Worm (Caenorhabditis elegans) whole organism, young adult: ENCODE data around the gene R01E6.5.

Experiments
- B0336.3 ChIP-seq: fragments of 200-800 bp; sonication (Bioruptor generic); IDR thresholded peaks from 2 replicates; pipeline ENCODE4 v1.3.6; 2022; ENCODE audit warnings: missing genetic modification characterization, missing compliant biosample characterization
- D2030.7 ChIP-seq: fragments of 200-800 bp; sonication (Bioruptor generic); IDR thresholded peaks from 2 replicates; pipeline ENCODE4 v1.3.6; 2022; ENCODE audit warnings: missing genetic modification reagents, missing genetic modification characterization, missing compliant biosample characterization
- F10E7.11 ChIP-seq: sonication (generic microtip); optimal IDR thresholded peaks from 2 replicates; lab custom pipeline; 2017; ENCODE audit warnings: mild to moderate bottlenecking, missing genetic modification characterization, moderate library complexity, missing compliant biosample characterization
- F33H1.4 ChIP-seq: fragments of 200-800 bp; sonication (Bioruptor generic); IDR thresholded peaks from 2 replicates; pipeline ENCODE4 v1.3.6; 2022; ENCODE audit warnings: missing genetic modification reagents, missing genetic modification characterization, missing compliant biosample characterization
- F37B4.10 ChIP-seq: fragments of 200-800 bp; sonication (Bioruptor generic); IDR thresholded peaks from 2 replicates; pipeline ENCODE4 v1.3.6; 2022; ENCODE audit warnings: missing genetic modification characterization, missing compliant biosample characterization
- F39B2.1 ChIP-seq: fragments of 200-800 bp; sonication (Bioruptor generic); IDR thresholded peaks from 2 replicates; pipeline ENCODE4 v1.3.6; 2022; ENCODE audit warnings: missing genetic modification reagents, missing genetic modification characterization, missing compliant biosample characterization
- F55B11.4 ChIP-seq: sonication (generic microtip); optimal IDR thresholded peaks from 2 replicates; lab custom pipeline; 2016; ENCODE audit warnings: missing compliant biosample characterization, missing genetic modification characterization, borderline replicate concordance; ENCODE audit not compliant: insufficient read depth
- F57C9.4 ChIP-seq: sonication (generic microtip); optimal IDR thresholded peaks from 2 replicates; lab custom pipeline; 2017; ENCODE audit warnings: mild to moderate bottlenecking, missing genetic modification characterization, missing compliant biosample characterization
- K12H6.12 ChIP-seq: fragments of 200-800 bp; sonication (Bioruptor generic); optimal IDR thresholded peaks from 2 replicates; lab custom pipeline; 2018; ENCODE audit warnings: mild to moderate bottlenecking, missing genetic modification characterization, missing compliant biosample characterization
- T26A5.8 ChIP-seq: sonication (generic microtip); optimal IDR thresholded peaks from 2 replicates; lab custom pipeline; 2016; ENCODE audit warnings: missing genetic modification characterization, missing compliant biosample characterization
- Y53F4B.3 ChIP-seq: fragments of 200-800 bp; sonication (Bioruptor generic); IDR thresholded peaks from 2 replicates; pipeline ENCODE4 v1.3.6; 2022; ENCODE audit warnings: missing genetic modification reagents, missing genetic modification characterization, missing compliant biosample characterization
- Y67H2A.10 ChIP-seq: fragments of 200-800 bp; sonication (Bioruptor generic); conservative IDR thresholded peaks from 2 replicates; pipeline ENCODE4 v1.3.6; 2022; ENCODE audit warnings: missing genetic modification reagents, missing genetic modification characterization, missing compliant biosample characterization
- Y79H2A.3 ChIP-seq: fragments of 200-800 bp; sonication (Bioruptor generic); conservative IDR thresholded peaks from 2 replicates; pipeline ENCODE4 v1.3.6; 2022; ENCODE audit warnings: missing genetic modification reagents, missing genetic modification characterization, missing compliant biosample characterization
- Y95B8A.8 ChIP-seq: fragments of 200-800 bp; sonication (Bioruptor generic); IDR thresholded peaks from 2 replicates; pipeline ENCODE4 v1.3.6; 2022; ENCODE audit warnings: missing genetic modification reagents, missing genetic modification characterization, missing compliant biosample characterization
- ZK185.1 ChIP-seq: sonication (generic microtip); optimal IDR thresholded peaks from 2 replicates; lab custom pipeline; 2016; ENCODE audit warnings: mild to moderate bottlenecking, missing genetic modification characterization, missing compliant biosample characterization; ENCODE audit not compliant: poor library complexity, severe bottlenecking
- athp-1 ChIP-seq: sonication (generic microtip); optimal IDR thresholded peaks from 2 replicates; lab custom pipeline; 2017; ENCODE audit warnings: mild to moderate bottlenecking, missing genetic modification characterization, missing compliant biosample characterization
- cebp-2 ChIP-seq: fragments of 200-800 bp; sonication (Bioruptor generic); IDR thresholded peaks from 2 replicates; pipeline ENCODE4 v1.3.6; 2022; ENCODE audit warnings: missing genetic modification characterization, missing compliant biosample characterization
- ceh-79 ChIP-seq: sonication (generic microtip); optimal IDR thresholded peaks from 2 replicates; lab custom pipeline; 2017; ENCODE audit warnings: mild to moderate bottlenecking, missing genetic modification characterization, missing compliant biosample characterization
- ceh-91 ChIP-seq: fragments of 200-800 bp; sonication (Bioruptor generic); IDR thresholded peaks from 2 replicates; pipeline ENCODE4 v1.3.6; 2022; ENCODE audit warnings: missing genetic modification reagents, missing genetic modification characterization, missing compliant biosample characterization
- chd-7 ChIP-seq: sonication (generic microtip); optimal IDR thresholded peaks from 2 replicates; lab custom pipeline; 2016; ENCODE audit warnings: mild to moderate bottlenecking, missing genetic modification characterization, moderate library complexity, missing compliant biosample characterization
- dpl-1 ChIP-seq: fragments of 150-350 bp; optimal IDR thresholded peaks from 2 replicates; lab custom pipeline; 2014; ENCODE audit warnings: missing biosample characterization, missing genetic modification reagents, missing genetic modification characterization
- egl-44 ChIP-seq: fragments of 200-800 bp; sonication (Bioruptor generic); IDR thresholded peaks from 2 replicates; pipeline ENCODE4 v1.3.6; 2022; ENCODE audit warnings: missing genetic modification reagents, missing genetic modification characterization, missing compliant biosample characterization
- fkh-3 ChIP-seq: sonication (generic microtip); optimal IDR thresholded peaks from 2 replicates; lab custom pipeline; 2016; ENCODE audit warnings: mild to moderate bottlenecking, missing genetic modification characterization, missing compliant biosample characterization
- him-1 ChIP-seq: sonication (generic microtip); optimal IDR thresholded peaks from 2 replicates; lab custom pipeline; 2016; ENCODE audit warnings: missing genotype, missing genetic modification reagents, missing genetic modification characterization, missing compliant biosample characterization
- hlh-12 ChIP-seq: sonication (generic microtip); optimal IDR thresholded peaks from 2 replicates; lab custom pipeline; 2016; ENCODE audit warnings: missing genetic modification characterization, missing compliant biosample characterization
- hmg-20 ChIP-seq: fragments of 200-800 bp; sonication (Bioruptor generic); IDR thresholded peaks from 2 replicates; pipeline ENCODE4 v1.3.6; 2022; ENCODE audit warnings: missing genetic modification reagents, missing genetic modification characterization, missing compliant biosample characterization
- hrde-1 ChIP-seq: sonication (generic microtip); optimal IDR thresholded peaks from 2 replicates; lab custom pipeline; 2016; ENCODE audit warnings: missing genetic modification characterization, mild to moderate bottlenecking, missing compliant biosample characterization, moderate library complexity, missing genotype, missing genetic modification reagents, borderline replicate concordance
- lin-40 ChIP-seq: sonication (generic microtip); optimal IDR thresholded peaks from 2 replicates; lab custom pipeline; 2016; ENCODE audit warnings: missing genetic modification characterization, mild to moderate bottlenecking, missing compliant biosample characterization, missing genotype, missing genetic modification reagents
- lin-54 ChIP-seq: fragments of 200-800 bp; sonication (Bioruptor generic); optimal IDR thresholded peaks from 2 replicates; lab custom pipeline; 2018; ENCODE audit warnings: mild to moderate bottlenecking, missing genetic modification characterization, missing compliant biosample characterization
- lir-1 ChIP-seq: fragments of 200-800 bp; sonication (Bioruptor generic); conservative IDR thresholded peaks from 2 replicates; pipeline ENCODE4 v1.3.6; 2022; ENCODE audit warnings: missing genetic modification reagents, missing genetic modification characterization, missing compliant biosample characterization
- lsl-1 ChIP-seq: fragments of 200-800 bp; sonication (Bioruptor generic); optimal IDR thresholded peaks from 2 replicates; lab custom pipeline; 2018; ENCODE audit warnings: mild to moderate bottlenecking, missing genetic modification characterization, moderate library complexity, missing compliant biosample characterization
- madf-10 ChIP-seq: sonication (generic microtip); optimal IDR thresholded peaks from 2 replicates; lab custom pipeline; 2016; ENCODE audit warnings: mild to moderate bottlenecking, missing genetic modification characterization, missing compliant biosample characterization
- madf-8 ChIP-seq: fragments of 200-800 bp; sonication (Bioruptor generic); conservative IDR thresholded peaks from 2 replicates; pipeline ENCODE4 v1.3.6; 2022; ENCODE audit warnings: missing genetic modification reagents, missing genetic modification characterization, missing compliant biosample characterization
- nhr-120 ChIP-seq: fragments of 200-800 bp; sonication (Bioruptor generic); IDR thresholded peaks from 2 replicates; pipeline ENCODE4 v1.3.6; 2022; ENCODE audit warnings: missing genetic modification characterization, missing compliant biosample characterization
- nhr-80 ChIP-seq: sonication (generic microtip); optimal IDR thresholded peaks from 2 replicates; lab custom pipeline; 2016; ENCODE audit warnings: missing genetic modification characterization, missing compliant biosample characterization
- nhr-90 ChIP-seq: sonication (generic microtip); optimal IDR thresholded peaks from 2 replicates; lab custom pipeline; 2016; ENCODE audit warnings: missing genotype, mild to moderate bottlenecking, missing genetic modification characterization, missing compliant biosample characterization
- pha-4 ChIP-seq: fragments of 150-350 bp; sonication (generic microtip); optimal IDR thresholded peaks from 2 replicates; lab custom pipeline; 2014; ENCODE audit warnings: missing biosample characterization, missing genetic modification reagents, missing genetic modification characterization
- snpc-1.1 ChIP-seq: sonication (generic microtip); optimal IDR thresholded peaks from 2 replicates; lab custom pipeline; 2017; ENCODE audit warnings: missing genetic modification characterization, mild to moderate bottlenecking, missing compliant biosample characterization, antibody characterized with exemption, moderate library complexity, missing genotype, missing genetic modification reagents; ENCODE audit not compliant: insufficient read depth
- snpc-1.3 ChIP-seq: sonication (generic microtip); optimal IDR thresholded peaks from 2 replicates; lab custom pipeline; 2017; ENCODE audit warnings: missing genetic modification characterization, mild to moderate bottlenecking, missing compliant biosample characterization, antibody characterized with exemption, moderate library complexity, missing genotype, missing genetic modification reagents; ENCODE audit not compliant: insufficient read depth
- somi-1 ChIP-seq: fragments of 200-800 bp; sonication (Bioruptor generic); optimal IDR thresholded peaks from 2 replicates; lab custom pipeline; 2018; ENCODE audit warnings: mild to moderate bottlenecking, missing genetic modification characterization, missing compliant biosample characterization
- sptf-2 ChIP-seq: fragments of 200-800 bp; sonication (Bioruptor generic); optimal IDR thresholded peaks from 2 replicates; lab custom pipeline; 2018; ENCODE audit warnings: mild to moderate bottlenecking, missing genetic modification characterization, missing compliant biosample characterization
- tlf-1 ChIP-seq: fragments of 200-800 bp; sonication (Bioruptor generic); optimal IDR thresholded peaks from 2 replicates; lab custom pipeline; 2018; ENCODE audit warnings: mild to moderate bottlenecking, missing genetic modification characterization, missing compliant biosample characterization
- unc-62 ChIP-seq: fragments of 150-350 bp; optimal IDR thresholded peaks from 2 replicates; lab custom pipeline; 2014; ENCODE audit warnings: missing biosample characterization, missing genetic modification reagents, missing genetic modification characterization
- xnd-1 ChIP-seq: sonication (generic microtip); optimal IDR thresholded peaks from 2 replicates; lab custom pipeline; 2016; ENCODE audit warnings: missing genotype, missing genetic modification reagents, missing genetic modification characterization, missing compliant biosample characterization
- ztf-25 ChIP-seq: fragments of 200-800 bp; sonication (Bioruptor generic); IDR thresholded peaks from 2 replicates; pipeline ENCODE4 v1.3.6; 2022; ENCODE audit warnings: missing genetic modification reagents, missing genetic modification characterization, missing compliant biosample characterization
- ztf-26 ChIP-seq: sonication (generic microtip); optimal IDR thresholded peaks from 2 replicates; lab custom pipeline; 2017; ENCODE audit warnings: missing genetic modification characterization, missing compliant biosample characterization
- ztf-3 ChIP-seq: fragments of 200-800 bp; sonication (Bioruptor generic); optimal IDR thresholded peaks from 2 replicates; lab custom pipeline; 2018; ENCODE audit warnings: mild to moderate bottlenecking, missing genetic modification characterization, missing compliant biosample characterization

Gene R01E6.5

DNA sequence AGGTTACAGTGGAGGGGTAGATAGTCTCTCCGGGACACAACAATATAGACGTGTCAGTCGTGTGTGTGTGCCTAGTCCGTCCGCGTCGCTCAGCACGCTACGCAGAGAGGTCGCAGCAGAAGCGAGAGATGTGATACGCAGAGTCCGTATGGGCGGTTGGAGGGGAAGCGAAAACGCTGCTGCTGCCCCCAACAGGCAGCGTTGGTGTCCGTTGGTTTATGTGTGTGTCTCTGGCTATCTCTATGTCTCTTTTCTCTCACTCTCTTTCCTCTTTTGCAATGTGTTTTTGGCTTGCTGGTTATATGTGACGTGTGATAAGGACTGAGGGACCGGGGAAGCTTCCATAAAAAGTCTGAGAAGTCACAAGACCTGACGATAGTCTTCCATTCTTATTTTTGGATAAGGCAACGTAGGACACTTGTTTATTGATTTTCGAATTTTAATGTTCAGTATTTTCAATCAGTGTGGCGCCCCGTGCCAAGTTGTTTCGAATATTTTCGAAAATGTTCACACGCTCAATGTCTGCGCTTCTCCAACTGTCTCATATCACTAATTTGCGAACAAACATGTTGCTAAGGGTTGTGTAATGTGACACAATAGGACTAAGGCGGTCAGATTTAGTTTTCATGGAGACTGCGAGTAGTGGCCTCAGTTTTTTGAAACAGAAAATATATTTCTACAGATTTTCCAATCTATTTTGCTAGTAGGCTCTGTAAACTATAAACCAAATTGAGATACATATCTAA lies 9.3 kb upstream of the R01E6.5 start, which contains the start of gene pab-2:
TSS of gene pab-2 (minus strand) at position 69 of the 746 bp plus-strand sequence.
- TF ChIP-seq fkh-3 (tag; lab: Kevin White, UChicago) (no peak), ceh-91 (GFP tag; lab: Robert Waterston, UW) (no peak), lin-54 (GFP tag; lab: Kevin White, UChicago) (peak; percentile 29), hmg-20 (GFP tag; lab: Robert Waterston, UW) (no peak), Y79H2A.3 (GFP tag; lab: Robert Waterston, UW) (no peak), lsl-1 (GFP tag; lab: Kevin White, UChicago) (no peak), snpc-1.1 (tag; lab: Kevin White, UChicago) (no peak), F10E7.11 (no peak), pha-4 (no peak), ceh-79 (tag; lab: Kevin White, UChicago) (no peak), lir-1 (no peak), hrde-1 (no peak), Y53F4B.3 (GFP tag; lab: Robert Waterston, UW) (no peak), madf-8 (GFP tag; lab: Robert Waterston, UW) (no peak), D2030.7 (GFP tag; lab: Robert Waterston, UW) (no peak), chd-7 (tag; lab: Kevin White, UChicago) (peak; percentile 76), F55B11.4 (no peak), tlf-1 (GFP tag; lab: Kevin White, UChicago) (peak; percentile 11), nhr-120 (GFP tag; lab: Robert Waterston, UW) (no peak), F37B4.10 (0 out of 2 replicates have a peak, but pooled peaks have one; percentile 43), ZK185.1 (tag; lab: Kevin White, UChicago) (peak; percentile 46), T26A5.8 (tag; lab: Kevin White, UChicago) (no peak), snpc-1.3 (tag; lab: Kevin White, UChicago) (no peak), ztf-26 (peak; percentile 82), madf-10 (tag; lab: Kevin White, UChicago) (peak; percentile 53), Y67H2A.10 (GFP tag; lab: Robert Waterston, UW) (no peak), Y95B8A.8 (no peak), F57C9.4 (tag; lab: Kevin White, UChicago) (no peak), F33H1.4 (no peak), lin-40 (tag; lab: Kevin White, UChicago) (peak; percentile 79), hlh-12 (tag; lab: Kevin White, UChicago) (no peak), nhr-90 (tag; lab: Kevin White, UChicago) (peak; percentile 63), him-1 (no peak), xnd-1 (no peak), athp-1 (tag; lab: Kevin White, UChicago) (no peak), ztf-3 (no peak), egl-44 (GFP tag; lab: Robert Waterston, UW) (peak; percentile 71; the same call in 1 of the 2 replicates), B0336.3 (GFP tag; lab: Robert Waterston, UW) (peak; percentile 56; the same call in 1 of the 2 replicates), sptf-2 (GFP tag; lab: Kevin White, UChicago) (no peak), cebp-2 (GFP tag; lab: Robert Waterston, UW) (0 out of 2 replicates have a peak, but pooled peaks have one; percentile 84), ztf-25 (no peak), dpl-1 (GFP tag; lab: Kevin White, UChicago) (no peak), unc-62 (GFP tag; lab: Kevin White, UChicago) (no peak), F39B2.1 (GFP tag; lab: Robert Waterston, UW) (no peak), nhr-80 (tag; lab: Kevin White, UChicago) (peak; percentile 97), somi-1 (GFP tag; lab: Kevin White, UChicago) (peak; percentile 28), K12H6.12 (tag; lab: Kevin White, UChicago) (peak; percentile 79)
